Worm (Caenorhabditis elegans) whole organism, mixed stage, embryonic: ENCODE measurements around the gene pqn-65.

ENCODE experiments used
- M03D4.4 ChIP-seq: sonication (generic microtip); optimal IDR thresholded peaks from 2 replicates; lab custom pipeline; 2017; ENCODE audit warnings: mild to moderate bottlenecking, missing genetic modification characterization, missing compliant biosample characterization
- blmp-1 ChIP-seq: fragments of 150-350 bp; optimal IDR thresholded peaks from 2 replicates; lab custom pipeline; 2014; ENCODE audit warnings: missing biosample characterization, missing genetic modification characterization
- ceh-43 ChIP-seq: fragments of 200-800 bp; sonication (Bioruptor generic); optimal IDR thresholded peaks from 2 replicates; lab custom pipeline; 2018; ENCODE audit warnings: mild to moderate bottlenecking, missing genetic modification characterization, moderate library complexity, missing compliant biosample characterization
- ceh-83 ChIP-seq: fragments of 200-800 bp; sonication (Bioruptor generic); optimal IDR thresholded peaks from 2 replicates; lab custom pipeline; 2018; ENCODE audit warnings: mild to moderate bottlenecking, missing genetic modification characterization, missing compliant biosample characterization
- ces-1 ChIP-seq: fragments of 150-350 bp; optimal IDR thresholded peaks from 2 replicates; lab custom pipeline; 2014; ENCODE audit warnings: missing biosample characterization, missing genetic modification reagents, missing genetic modification characterization
- cnd-1 ChIP-seq: fragments of 200-800 bp; sonication (Bioruptor generic); optimal IDR thresholded peaks from 2 replicates; lab custom pipeline; 2018; ENCODE audit warnings: mild to moderate bottlenecking, missing genetic modification characterization, missing compliant biosample characterization
- drap-1 ChIP-seq: fragments of 200-800 bp; sonication (Bioruptor generic); optimal IDR thresholded peaks from 3 replicates; lab custom pipeline; 2018; ENCODE audit warnings: mild to moderate bottlenecking, missing genetic modification characterization, missing compliant biosample characterization
- elt-1 ChIP-seq: sonication (generic microtip); optimal IDR thresholded peaks from 2 replicates; lab custom pipeline; 2017; ENCODE audit warnings: missing genetic modification characterization, mild to moderate bottlenecking, missing compliant biosample characterization, antibody characterized with exemption, moderate library complexity, borderline replicate concordance; ENCODE audit not compliant: insufficient read depth
- elt-3 ChIP-seq: fragments of 150-350 bp; optimal IDR thresholded peaks from 2 replicates; lab custom pipeline; 2014; ENCODE audit warnings: missing biosample characterization, missing genetic modification characterization
- flh-1 ChIP-seq: fragments of 200-800 bp; sonication (Bioruptor generic); optimal IDR thresholded peaks from 2 replicates; lab custom pipeline; 2018; ENCODE audit warnings: mild to moderate bottlenecking, missing genetic modification characterization, moderate library complexity, missing compliant biosample characterization
- ham-2 ChIP-seq: fragments of 200-800 bp; sonication (Bioruptor generic); optimal IDR thresholded peaks from 2 replicates; lab custom pipeline; 2018; ENCODE audit warnings: mild to moderate bottlenecking, missing genetic modification characterization, missing compliant biosample characterization
- hlh-1 ChIP-seq: fragments of 150-350 bp; optimal IDR thresholded peaks from 2 replicates; lab custom pipeline; 2014; ENCODE audit warnings: missing biosample characterization, missing genetic modification reagents, missing genetic modification characterization
- lin-13 ChIP-seq: fragments of 150-350 bp; optimal IDR thresholded peaks from 2 replicates; lab custom pipeline; 2014; ENCODE audit warnings: missing biosample characterization, missing genetic modification characterization
- lin-32 ChIP-seq: fragments of 200-800 bp; sonication (Bioruptor generic); optimal IDR thresholded peaks from 2 replicates; lab custom pipeline; 2018; ENCODE audit warnings: mild to moderate bottlenecking, missing genetic modification characterization, missing compliant biosample characterization
- lsy-2 ChIP-seq: fragments of 150-350 bp; optimal IDR thresholded peaks from 2 replicates; lab custom pipeline; 2014; ENCODE audit warnings: missing biosample characterization, missing genetic modification characterization
- mep-1 ChIP-seq: fragments of 150-350 bp; optimal IDR thresholded peaks from 2 replicates; lab custom pipeline; 2017; ENCODE audit warnings: missing biosample characterization, missing genetic modification reagents, missing genetic modification characterization, inconsistent platforms
- mls-2 ChIP-seq: sonication (generic microtip); optimal IDR thresholded peaks from 2 replicates; lab custom pipeline; 2016; ENCODE audit warnings: mild to moderate bottlenecking, missing genetic modification characterization, moderate library complexity, missing compliant biosample characterization
- nhr-12 ChIP-seq: fragments of 150-350 bp; optimal IDR thresholded peaks from 2 replicates; lab custom pipeline; 2014; ENCODE audit warnings: missing biosample characterization, missing genetic modification characterization
- nhr-2 ChIP-seq: fragments of 150-350 bp; optimal IDR thresholded peaks from 2 replicates; lab custom pipeline; 2014; ENCODE audit warnings: missing biosample characterization, missing genetic modification characterization
- nhr-237 ChIP-seq: fragments of 150-350 bp; optimal IDR thresholded peaks from 2 replicates; lab custom pipeline; 2014; ENCODE audit warnings: missing biosample characterization, missing genetic modification characterization
- nhr-28 ChIP-seq: fragments of 150-350 bp; optimal IDR thresholded peaks from 2 replicates; lab custom pipeline; 2014; ENCODE audit warnings: missing biosample characterization, missing genetic modification characterization
- nhr-76 ChIP-seq: sonication (generic microtip); optimal IDR thresholded peaks from 2 replicates; lab custom pipeline; 2017; ENCODE audit warnings: missing biosample characterization, missing genetic modification characterization
- pha-4 ChIP-seq: fragments of 150-350 bp; optimal IDR thresholded peaks from 2 replicates; lab custom pipeline; 2018; ENCODE audit warnings: missing biosample characterization, missing genetic modification reagents, missing genetic modification characterization
- sem-2 ChIP-seq: fragments of 200-800 bp; sonication (Bioruptor generic); optimal IDR thresholded peaks from 2 replicates; lab custom pipeline; 2018; ENCODE audit warnings: mild to moderate bottlenecking, missing genetic modification characterization, missing compliant biosample characterization
- snpc-4 ChIP-seq: fragments of 150-350 bp; optimal IDR thresholded peaks from 2 replicates; lab custom pipeline; 2014; ENCODE audit warnings: missing biosample characterization, missing genetic modification characterization
- sptf-1 ChIP-seq: sonication (generic microtip); optimal IDR thresholded peaks from 2 replicates; lab custom pipeline; 2017; ENCODE audit warnings: mild to moderate bottlenecking, missing genetic modification characterization, moderate library complexity, missing compliant biosample characterization
- tbx-8 ChIP-seq: fragments of 200-800 bp; sonication (Bioruptor generic); optimal IDR thresholded peaks from 2 replicates; lab custom pipeline; 2018; ENCODE audit warnings: mild to moderate bottlenecking, missing genetic modification characterization, moderate library complexity, missing compliant biosample characterization
- unc-120 ChIP-seq: sonication (generic microtip); optimal IDR thresholded peaks from 2 replicates; lab custom pipeline; 2017; ENCODE audit warnings: missing genetic modification characterization, missing compliant biosample characterization; ENCODE audit not compliant: poor library complexity, severe bottlenecking
- unc-39 ChIP-seq: fragments of 150-350 bp; optimal IDR thresholded peaks from 2 replicates; lab custom pipeline; 2014; ENCODE audit warnings: missing biosample characterization, missing genetic modification characterization
- unc-62 ChIP-seq: fragments of 150-350 bp; optimal IDR thresholded peaks from 2 replicates; lab custom pipeline; 2014; ENCODE audit warnings: missing biosample characterization, missing genetic modification reagents, missing genetic modification characterization
- zip-8 ChIP-seq: fragments of 150-350 bp; optimal IDR thresholded peaks from 2 replicates; lab custom pipeline; 2014; ENCODE audit warnings: missing biosample characterization, missing genetic modification characterization
- ztf-11 ChIP-seq: fragments of 150-350 bp; optimal IDR thresholded peaks from 2 replicates; lab custom pipeline; 2014; ENCODE audit warnings: missing biosample characterization, missing genetic modification characterization

The pqn-65 gene

ce11 chrX:4615034-4615433, 4.4 kb downstream of the pqn-65 start:
- TF ChIP-seq ces-1 (GFP tag; lab: Kevin White, UChicago) (no peak), zip-8 (tag; lab: Kevin White, UChicago) (no peak), blmp-1 (tag; lab: Kevin White, UChicago) (no peak), lin-32 (GFP tag; lab: Kevin White, UChicago) (no peak), ztf-11 (no peak), pha-4 (no peak), snpc-4 (no peak), mep-1 (tag; lab: Kevin White, UChicago) (no peak), tbx-8 (no peak), flh-1 (GFP tag; lab: Kevin White, UChicago) (no peak), cnd-1 (tag; lab: Kevin White, UChicago) (no peak), nhr-12 (tag; lab: Kevin White, UChicago) (no peak), unc-120 (tag; lab: Kevin White, UChicago) (no peak), ceh-43 (GFP tag; lab: Kevin White, UChicago) (no peak), elt-3 (tag; lab: Kevin White, UChicago) (no peak), nhr-237 (no peak), nhr-2 (tag; lab: Kevin White, UChicago) (no peak), nhr-28 (tag; lab: Kevin White, UChicago) (no peak), lin-13 (tag; lab: Kevin White, UChicago) (no peak), elt-1 (tag; lab: Kevin White, UChicago) (no peak)
- TF ChIP-seq, all 35 proteins: peak for 0

- TF ChIP-seq hlh-1 (tag; lab: Kevin White, UChicago): peak; percentile 73
- TF ChIP-seq cnd-1 (tag; lab: Kevin White, UChicago): peak; percentile 63
- peak; percentile 49 for TF ChIP-seq lin-32 (GFP tag; lab: Kevin White, UChicago)
- TF ChIP-seq lsy-2 (tag; lab: Kevin White, UChicago): no peak
- TF ChIP-seq, all 35 proteins: peak for 3
These were observed 9.8 kb downstream of the pqn-65 start for ce11 chrX:4609635-4610034.

ce11 chrX:4607300-4607699, 12.1 kb downstream of the pqn-65 start:
- TF ChIP-seq nhr-76 (tag; lab: Kevin White, UChicago) (no peak), ham-2 (GFP tag; lab: Kevin White, UChicago) (no peak), M03D4.4 (tag; lab: Kevin White, UChicago) (no peak), flh-1 (GFP tag; lab: Kevin White, UChicago) (no peak), unc-62 (GFP tag; lab: Kevin White, UChicago) (no peak), nhr-28 (tag; lab: Kevin White, UChicago) (no peak), pha-4 (no peak), elt-3 (tag; lab: Kevin White, UChicago) (no peak), sem-2 (GFP tag; lab: Kevin White, UChicago) (no peak), cnd-1 (tag; lab: Kevin White, UChicago) (no peak), nhr-2 (tag; lab: Kevin White, UChicago) (no peak), unc-39 (tag; lab: Kevin White, UChicago) (no peak), mep-1 (tag; lab: Kevin White, UChicago) (no peak), ces-1 (GFP tag; lab: Kevin White, UChicago) (no peak), nhr-237 (no peak), snpc-4 (no peak), lin-32 (GFP tag; lab: Kevin White, UChicago) (no peak), drap-1 (GFP tag; lab: Kevin White, UChicago) (no peak)

ce11 chrX:4606389-4606880, 13.0 kb downstream of the pqn-65 start:
- TF ChIP-seq hlh-1 (tag; lab: Kevin White, UChicago) (peak; percentile 51), ceh-43 (GFP tag; lab: Kevin White, UChicago) (peak; percentile 79), unc-120 (tag; lab: Kevin White, UChicago) (peak; percentile 87), drap-1 (GFP tag; lab: Kevin White, UChicago) (peak; percentile 93), lin-13 (tag; lab: Kevin White, UChicago) (peak; percentile 66), lin-32 (GFP tag; lab: Kevin White, UChicago) (peak; percentile 74), tbx-8 (peak; percentile 73), sptf-1 (peak; percentile 94), mls-2 (tag; lab: Kevin White, UChicago) (peak; percentile 93), flh-1 (GFP tag; lab: Kevin White, UChicago) (peak; percentile 71), M03D4.4 (tag; lab: Kevin White, UChicago) (peak; percentile 94), nhr-12 (tag; lab: Kevin White, UChicago) (peak; percentile 92), sem-2 (GFP tag; lab: Kevin White, UChicago) (peak; percentile 73), ham-2 (GFP tag; lab: Kevin White, UChicago) (peak; percentile 80), mep-1 (tag; lab: Kevin White, UChicago) (peak; percentile 19), ztf-11 (peak; percentile 34), ceh-83 (GFP tag; lab: Kevin White, UChicago) (peak; percentile 82), cnd-1 (tag; lab: Kevin White, UChicago) (peak; percentile 93), pha-4 (peak; percentile 51)
- TF ChIP-seq, all 35 proteins: peak for 19; not testable (repeated sequence) for 16
